Worm (Caenorhabditis elegans) whole organism, L1 larva: ENCODE measurements around the gene F08F3.1.

Experiments used
- C34B4.2 ChIP-seq: sonication (generic microtip); optimal IDR thresholded peaks from 2 replicates; lab custom pipeline; 2017; ENCODE audit warnings: mild to moderate bottlenecking, missing genetic modification characterization, missing compliant biosample characterization
- Y116A8C.19 ChIP-seq: sonication (generic microtip); optimal IDR thresholded peaks from 2 replicates; lab custom pipeline; 2016; ENCODE audit warnings: missing compliant biosample characterization, missing genetic modification characterization, borderline replicate concordance
- ama-1 ChIP-seq: fragments of 150-350 bp; optimal IDR thresholded peaks from 2 replicates; lab custom pipeline; 2014
- blmp-1 ChIP-seq: fragments of 150-350 bp; optimal IDR thresholded peaks from 2 replicates; lab custom pipeline; 2014; ENCODE audit warnings: missing biosample characterization, missing genetic modification characterization
- ceh-8 ChIP-seq: fragments of 200-800 bp; sonication (Bioruptor generic); optimal IDR thresholded peaks from 2 replicates; lab custom pipeline; 2018; ENCODE audit warnings: mild to moderate bottlenecking, missing genetic modification characterization, moderate library complexity, missing compliant biosample characterization
- ceh-82 ChIP-seq, 3 experiments: fragments of 150-350 bp in 1 of 3; sonication (generic microtip) in 2 of 3; optimal IDR thresholded peaks; 2 replicates each; lab custom pipeline; 2014 to 2017; ENCODE audit warnings: missing biosample characterization in 3 of 3, missing genetic modification characterization in 3 of 3
- efl-1 ChIP-seq, 4 experiments: fragments of 150-350 bp; optimal IDR thresholded peaks in 3 of 4; peaks in 1 of 4; 1 replicate in 1 of 4; 2 replicates in 3 of 4; lab custom pipeline; 2014; ENCODE audit warnings: missing biosample characterization in 2 of 4, missing genetic modification characterization in 2 of 4, missing genetic modification reagents in 2 of 4
- egl-13 ChIP-seq: sonication (generic microtip); optimal IDR thresholded peaks from 2 replicates; lab custom pipeline; 2016; ENCODE audit warnings: missing genotype, missing genetic modification reagents, missing genetic modification characterization, missing compliant biosample characterization
- egl-27 ChIP-seq, 2 experiments: fragments of 150-350 bp in 1 of 2; sonication (generic microtip); optimal IDR thresholded peaks; 3 replicates each; lab custom pipeline; 2017 to 2018; ENCODE audit warnings: missing biosample characterization in 2 of 2, missing genetic modification characterization in 2 of 2, missing genetic modification reagents in 2 of 2
- elt-3 ChIP-seq, 6 experiments: fragments of 150-350 bp in 1 of 6; sonication (generic microtip); optimal IDR thresholded peaks; 2 replicates each; lab custom pipeline; 2017 to 2018; ENCODE audit warnings: missing biosample characterization in 6 of 6, missing genetic modification characterization in 6 of 6, inconsistent platforms in 1 of 6
- fkh-8 ChIP-seq: sonication (generic microtip); optimal IDR thresholded peaks from 2 replicates; lab custom pipeline; 2016; ENCODE audit warnings: mild to moderate bottlenecking, missing genetic modification characterization, missing compliant biosample characterization
- grh-1 ChIP-seq: fragments of 200-800 bp; sonication (Bioruptor generic); IDR thresholded peaks from 2 replicates; pipeline ENCODE4 v1.3.6; 2022; ENCODE audit warnings: missing genetic modification reagents, missing genetic modification characterization, missing compliant biosample characterization
- hlh-4 ChIP-seq: sonication (generic microtip); optimal IDR thresholded peaks from 2 replicates; lab custom pipeline; 2016; ENCODE audit warnings: mild to moderate bottlenecking, missing genetic modification characterization, missing compliant biosample characterization
- jun-1 ChIP-seq: fragments of 150-350 bp; optimal IDR thresholded peaks from 2 replicates; lab custom pipeline; 2014; ENCODE audit warnings: missing biosample characterization, missing genetic modification reagents, missing genetic modification characterization
- lin-35 ChIP-seq, 2 experiments: fragments of 150-350 bp; optimal IDR thresholded peaks; 2 replicates each; lab custom pipeline; 2014; ENCODE audit warnings: missing biosample characterization in 2 of 2, missing genetic modification characterization in 2 of 2, missing genetic modification reagents in 2 of 2
- lsy-2 ChIP-seq, 2 experiments: fragments of 150-350 bp; optimal IDR thresholded peaks; 2 replicates each; lab custom pipeline; 2014; ENCODE audit warnings: missing biosample characterization in 2 of 2, missing genetic modification characterization in 2 of 2
- nhr-20 ChIP-seq: sonication (generic microtip); optimal IDR thresholded peaks from 2 replicates; lab custom pipeline; 2016; ENCODE audit warnings: mild to moderate bottlenecking, missing genetic modification characterization, missing compliant biosample characterization
- nhr-47 ChIP-seq: sonication (generic microtip); optimal IDR thresholded peaks from 2 replicates; lab custom pipeline; 2016; ENCODE audit warnings: mild to moderate bottlenecking, missing genetic modification characterization, moderate library complexity, missing compliant biosample characterization
- nhr-71 ChIP-seq: sonication (generic microtip); optimal IDR thresholded peaks from 2 replicates; lab custom pipeline; 2016; ENCODE audit warnings: mild to moderate bottlenecking, missing genetic modification characterization, moderate library complexity, missing compliant biosample characterization
- nhr-76 ChIP-seq: sonication (generic microtip); optimal IDR thresholded peaks from 2 replicates; lab custom pipeline; 2017; ENCODE audit warnings: missing biosample characterization, missing genetic modification characterization
- nhr-77 ChIP-seq: fragments of 150-350 bp; optimal IDR thresholded peaks from 2 replicates; lab custom pipeline; 2014; ENCODE audit warnings: missing biosample characterization, missing genetic modification characterization
- nhr-85 ChIP-seq: sonication (generic microtip); peaks from one replicate; lab custom pipeline; 2016; ENCODE audit warnings: missing genetic modification characterization, inconsistent platforms, missing compliant biosample characterization
- nhr-90 ChIP-seq: sonication (generic microtip); optimal IDR thresholded peaks from 2 replicates; lab custom pipeline; 2016; ENCODE audit warnings: mild to moderate bottlenecking, missing genetic modification characterization, missing compliant biosample characterization; ENCODE audit not compliant: poor library complexity
- pag-3 ChIP-seq: sonication (generic microtip); optimal IDR thresholded peaks from 2 replicates; lab custom pipeline; 2017; ENCODE audit warnings: missing genetic modification characterization, mild to moderate bottlenecking, missing compliant biosample characterization, antibody characterized with exemption, borderline replicate concordance; ENCODE audit not compliant: insufficient read depth
- pqm-1 ChIP-seq: sonication (generic microtip); optimal IDR thresholded peaks from 3 replicates; lab custom pipeline; 2017; ENCODE audit warnings: missing biosample characterization, missing genetic modification characterization
- sox-4 ChIP-seq: sonication (generic microtip); optimal IDR thresholded peaks from 2 replicates; lab custom pipeline; 2016; ENCODE audit warnings: missing genetic modification characterization, missing compliant biosample characterization
- sptf-1 ChIP-seq: fragments of 150-350 bp; optimal IDR thresholded peaks from 2 replicates; lab custom pipeline; 2014; ENCODE audit warnings: missing biosample characterization, missing genetic modification characterization
- tbx-2 ChIP-seq: sonication (generic microtip); optimal IDR thresholded peaks from 2 replicates; lab custom pipeline; 2016; ENCODE audit warnings: missing genetic modification characterization, missing compliant biosample characterization
- tlp-1 ChIP-seq: fragments of 150-350 bp; optimal IDR thresholded peaks from 2 replicates; lab custom pipeline; 2014; ENCODE audit warnings: missing biosample characterization, missing genetic modification characterization
- unc-86 ChIP-seq: sonication (generic microtip); optimal IDR thresholded peaks from 2 replicates; lab custom pipeline; 2016; ENCODE audit warnings: missing genetic modification characterization, missing compliant biosample characterization
- unc-98 ChIP-seq: fragments of 200-800 bp; sonication (Bioruptor generic); IDR thresholded peaks from 2 replicates; pipeline ENCODE4 v1.3.6; 2022; ENCODE audit warnings: missing genetic modification characterization, missing compliant biosample characterization
- zag-1 ChIP-seq: fragments of 150-350 bp; optimal IDR thresholded peaks from 2 replicates; lab custom pipeline; 2014; ENCODE audit warnings: missing biosample characterization, missing genetic modification characterization
- zip-4 ChIP-seq: fragments of 200-800 bp; sonication (Bioruptor generic); optimal IDR thresholded peaks from 2 replicates; lab custom pipeline; 2018; ENCODE audit warnings: mild to moderate bottlenecking, missing genetic modification characterization, moderate library complexity, missing compliant biosample characterization
- ztf-11 ChIP-seq, 2 experiments: sonication (generic microtip); optimal IDR thresholded peaks; 2 replicates each; lab custom pipeline; 2016 to 2017; ENCODE audit warnings: missing genetic modification characterization in 2 of 2, missing biosample characterization in 1 of 2, missing compliant biosample characterization in 1 of 2

The F08F3.1 gene

DNA sequence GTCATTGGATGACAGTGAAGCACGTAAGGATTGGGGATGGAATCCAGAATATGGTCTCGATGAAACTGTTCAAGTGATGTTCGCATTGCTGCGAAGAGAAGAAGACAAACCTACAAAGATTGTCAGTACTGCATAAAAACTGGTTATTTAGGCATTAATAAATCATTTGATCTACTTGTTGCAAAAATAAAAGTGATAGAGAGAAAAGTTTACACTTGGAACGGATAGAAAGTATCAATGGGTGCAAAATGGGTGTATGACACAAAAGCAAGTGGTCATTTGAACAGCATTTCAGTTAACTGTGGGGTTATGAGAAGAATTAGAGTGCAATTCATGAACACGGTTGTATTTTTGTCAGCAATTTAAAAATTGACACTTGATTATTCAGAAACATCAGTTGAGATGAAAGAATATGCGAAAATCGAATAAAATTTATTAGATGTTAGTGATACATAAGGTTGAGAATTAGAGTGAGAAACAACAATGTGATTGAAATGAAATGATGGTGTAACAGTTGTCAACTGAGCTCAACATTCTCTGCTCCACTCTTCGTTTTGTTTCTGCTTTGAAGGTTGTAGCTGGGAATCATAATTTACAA is 33.0 kb upstream of the F08F3.1 start, which contains the start of gene F08F3.10:
TSS of gene F08F3.10 (plus strand) at position 548 of the 598 bp plus-strand sequence.
- TF ChIP-seq nhr-20 (tag; lab: Kevin White, UChicago) (peak; percentile 41), grh-1 (GFP tag; lab: Robert Waterston, UW) (peak; percentile 27; the same call in 1 of the 2 replicates), sptf-1 (tag; lab: Kevin White, UChicago) (no peak), nhr-71 (tag; lab: Kevin White, UChicago) (peak; percentile 16), efl-1 (optimal IDR thresholded peaks at IDR 0.05; lab: Kevin White, UChicago) (no peak), efl-1 (GFP tag; optimal IDR thresholded peaks at IDR 0.05 in 1 of 2; lab: Kevin White, UChicago) (peak in 1 of 2 experiments; percentile 61), nhr-85 (tag; lab: Kevin White, UChicago) (peak; percentile 79), nhr-90 (tag; lab: Kevin White, UChicago) (peak; percentile 7), elt-3 (tag; optimal IDR thresholded peaks at IDR 0.05; lab: Kevin White, UChicago) (peak in 1 of 6 experiments; percentile 32), tbx-2 (tag; lab: Kevin White, UChicago) (no peak), egl-13 (tag; lab: Kevin White, UChicago) (no peak), ceh-82 (tag; optimal IDR thresholded peaks at IDR 0.05; lab: Kevin White, UChicago) (no peak), lsy-2 (tag; optimal IDR thresholded peaks at IDR 0.05; lab: Kevin White, UChicago) (peak in 1 of 2 experiments; percentile 7), ztf-11 (tag; optimal IDR thresholded peaks at IDR 0.05; lab: Kevin White, UChicago) (no peak), lin-35 (GFP tag; optimal IDR thresholded peaks at IDR 0.05; lab: Kevin White, UChicago) (peak in 1 of 2 experiments; percentile 13), nhr-47 (tag; lab: Kevin White, UChicago) (no peak), tlp-1 (no peak), zip-4 (no peak), blmp-1 (tag; lab: Kevin White, UChicago) (peak; percentile 41)

DNA sequence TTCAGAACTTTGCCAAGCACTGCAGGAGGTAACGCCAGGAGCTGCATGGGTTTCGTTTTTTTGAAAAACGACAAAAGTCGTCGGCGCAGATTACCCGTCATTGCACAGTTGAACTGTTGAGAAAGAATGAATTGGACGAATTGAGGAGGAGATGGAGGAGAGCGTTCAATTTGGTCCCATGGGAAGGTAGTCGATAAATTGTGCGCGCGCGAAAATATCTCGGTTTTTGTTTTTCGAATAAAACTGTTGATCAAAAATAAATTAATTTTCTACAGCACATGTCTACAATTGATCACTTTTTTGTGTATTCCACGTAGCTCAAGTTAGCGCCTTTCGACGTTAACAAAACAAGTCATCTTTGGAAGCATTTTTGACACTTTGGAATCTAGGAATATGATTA is 26.0 kb upstream of the F08F3.1 start, which contains the start of gene F08F3.6:
TSS of gene F08F3.6 (minus strand) at position 153 of the 400 bp plus-strand sequence.
- TF ChIP-seq nhr-71 (tag; lab: Kevin White, UChicago) (no peak), egl-27 (tag; optimal IDR thresholded peaks at IDR 0.05; lab: Kevin White, UChicago) (no peak), zag-1 (no peak), ztf-11 (tag; optimal IDR thresholded peaks at IDR 0.05; lab: Kevin White, UChicago) (no peak), jun-1 (tag; lab: Kevin White, UChicago) (no peak), nhr-20 (tag; lab: Kevin White, UChicago) (no peak), unc-86 (no peak), hlh-4 (tag; lab: Kevin White, UChicago) (no peak), egl-13 (tag; lab: Kevin White, UChicago) (no peak), blmp-1 (tag; lab: Kevin White, UChicago) (no peak), ceh-8 (no peak), unc-98 (GFP tag; lab: Robert Waterston, UW) (no peak), sox-4 (tag; lab: Kevin White, UChicago) (no peak), nhr-76 (no peak), Y116A8C.19 (tag; lab: Kevin White, UChicago) (no peak), pqm-1 (tag; lab: Kevin White, UChicago) (no peak), nhr-77 (tag; lab: Kevin White, UChicago) (no peak), fkh-8 (tag; lab: Kevin White, UChicago) (no peak), C34B4.2 (tag; lab: Kevin White, UChicago) (no peak), ama-1 (lab: Kevin White, UChicago) (no peak)

DNA sequence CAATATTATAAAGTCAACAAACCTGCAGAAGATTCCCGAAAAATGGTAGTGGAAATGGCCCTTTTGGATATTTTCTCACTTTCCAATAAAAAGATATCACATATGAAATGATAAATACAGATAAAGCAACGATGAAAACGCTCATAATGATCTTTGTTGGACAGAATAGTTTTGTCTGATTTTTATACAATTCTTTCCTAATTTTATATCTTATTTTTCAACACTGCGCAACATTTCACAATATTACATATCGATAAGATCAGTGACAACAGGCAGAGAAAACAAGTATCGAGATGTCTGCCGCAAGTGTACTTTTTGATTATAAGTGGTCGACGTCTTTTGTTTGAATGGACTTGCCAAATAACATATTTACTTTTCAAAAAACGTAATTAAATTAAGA is 22.8 kb upstream of the F08F3.1 start, which contains the start of gene cyp-14A5:
TSS of gene cyp-14A5 (minus strand) at position 163 of the 400 bp plus-strand sequence.
- TF ChIP-seq pag-3 (tag; lab: Kevin White, UChicago) (no peak), blmp-1 (tag; lab: Kevin White, UChicago) (peak; percentile 43), elt-3 (tag; optimal IDR thresholded peaks at IDR 0.05; lab: Kevin White, UChicago) (peak in 2 of 6 experiments; percentile 17 to 34)
